Fruit fly (Drosophila melanogaster): ENCODE measurements around the gene Rab18.

dm6 chrX:5672243-5673051 lies 835 bp upstream of the Rab18 start, which contains the start of gene RpL35:
- TF ChIP-seq kay (GFP tag; ENCODE audit: borderline replicate concordance), result no peak
- peak; percentile 49 for TF ChIP-seq CG1620 (GFP tag; optimal IDR thresholded peaks at IDR 0.05)
- TF ChIP-seq bab1 (GFP tag; optimal IDR thresholded peaks at IDR 0.05), result peak; percentile 84
- TF ChIP-seq pad (GFP tag; optimal IDR thresholded peaks at IDR 0.05), result peak; percentile 55
- TF ChIP-seq CG7101 (tag; optimal IDR thresholded peaks at IDR 0.05), result peak; percentile 71
- peak; percentile 78 for TF ChIP-seq Crg-1 (GFP tag; optimal IDR thresholded peaks at IDR 0.05)
- TF ChIP-seq Clk (GFP tag; optimal IDR thresholded peaks at IDR 0.05), result no peak
- no peak for TF ChIP-seq CG5204 (GFP tag; optimal IDR thresholded peaks at IDR 0.05)
- TF ChIP-seq CG12768 (GFP tag; optimal IDR thresholded peaks at IDR 0.05), result peak; percentile 34
- TF ChIP-seq cic (GFP tag; optimal IDR thresholded peaks at IDR 0.05), result no peak

Measured in whole organism, adult.